Fruit fly (Drosophila melanogaster): ENCODE data around the gene temp.

DNA sequence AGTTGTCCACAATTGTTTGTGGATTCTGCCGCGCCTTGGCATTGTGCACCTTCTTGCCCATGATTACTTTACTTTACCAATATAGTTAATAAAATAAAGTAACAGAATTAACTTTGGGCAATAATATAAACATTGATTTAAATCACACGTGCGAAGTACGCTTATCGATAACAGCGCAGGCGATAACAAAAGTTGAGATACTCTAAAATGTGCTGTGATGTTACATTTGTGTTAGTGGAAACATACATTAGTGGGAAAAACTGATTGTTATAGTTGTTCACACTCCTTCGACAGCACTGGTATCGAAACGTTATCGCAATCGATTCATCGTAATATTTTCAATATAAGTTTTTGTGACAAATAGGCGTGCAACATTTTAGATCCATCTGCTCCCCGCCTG lies 20.5 kb downstream of the temp start, which contains the start of gene kz:
- TF ChIP-seq Jra (GFP tag; optimal IDR thresholded peaks at IDR 0.05) (no peak), sage (GFP tag; optimal IDR thresholded peaks at IDR 0.05) (no peak), psq (GFP tag; optimal IDR thresholded peaks at IDR 0.05) (no peak)

All from whole organism, wandering third instar larva.